Fruit fly (Drosophila melanogaster): ENCODE data around the gene beg.

Gene beg

DNA sequence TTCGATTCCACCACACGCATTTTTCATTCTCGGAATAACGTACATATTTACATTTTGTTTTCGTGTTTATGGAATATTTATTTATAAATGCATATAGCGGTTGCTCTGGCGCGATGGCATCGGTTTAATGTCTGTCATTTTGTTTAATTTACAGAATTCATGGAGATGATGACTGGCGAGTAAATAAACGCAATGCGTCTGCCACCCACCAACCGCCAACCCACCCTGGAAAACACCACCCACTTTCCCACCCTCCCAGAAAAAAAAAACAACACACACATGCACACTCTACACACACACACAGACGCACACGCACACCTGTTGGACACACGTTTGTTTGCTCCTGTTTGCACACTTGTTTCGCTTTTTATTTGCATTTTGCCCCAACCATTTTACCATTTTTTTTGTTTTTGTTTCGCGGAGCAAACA, 12.4 kb downstream of the beg start (continued):
- TF ChIP-seq CG4328 (GFP tag; optimal IDR thresholded peaks at IDR 0.05) (peak; percentile 45), chm (GFP tag; IDR thresholded peaks at IDR 0.05) (no peak), Blimp-1 (GFP tag; optimal IDR thresholded peaks at IDR 0.05) (peak; percentile 60), CG5953 (GFP tag; IDR thresholded peaks at IDR 0.05) (no peak), slou (GFP tag; optimal IDR thresholded peaks at IDR 0.05) (no peak), sug (tag; optimal IDR thresholded peaks at IDR 0.05) (peak; percentile 15), HmgD (GFP tag; optimal IDR thresholded peaks at IDR 0.05) (no peak), Vsx1 (GFP tag; optimal IDR thresholded peaks at IDR 0.05) (peak; percentile 39), CG34376 (GFP tag; optimal IDR thresholded peaks at IDR 0.05) (no peak), ab (GFP tag; optimal IDR thresholded peaks at IDR 0.05) (no peak), sim (GFP tag; IDR thresholded peaks at IDR 0.05) (no peak), CG10565 (GFP tag; optimal IDR thresholded peaks at IDR 0.05) (no peak), Gug (GFP tag; IDR thresholded peaks at IDR 0.05) (no peak), knrl (GFP tag; IDR thresholded peaks at IDR 0.05; ENCODE audit: partially characterized antibody) (0 out of 3 replicates have a peak, but pooled peaks have one; percentile 8), CG12942 (GFP tag; optimal IDR thresholded peaks at IDR 0.05) (no peak), ewg (GFP tag; optimal IDR thresholded peaks at IDR 0.05) (no peak), grn (GFP tag; optimal IDR thresholded peaks at IDR 0.05) (no peak), klu (GFP tag; IDR thresholded peaks at IDR 0.05) (no peak), MTF-1 (GFP tag; optimal IDR thresholded peaks at IDR 0.05; ENCODE audit: borderline replicate concordance) (no peak), CG6791 (GFP tag; IDR thresholded peaks at IDR 0.05; ENCODE audit: partially characterized antibody) (no peak), Hmr (GFP tag; optimal IDR thresholded peaks at IDR 0.05) (peak; percentile 42), CG7786 (GFP tag; optimal IDR thresholded peaks at IDR 0.05) (no peak), vnd (GFP tag; IDR thresholded peaks at IDR 0.05; ENCODE audit: partially characterized antibody) (no peak), Ssrp (tag; optimal IDR thresholded peaks at IDR 0.05) (no peak), org-1 (GFP tag; optimal IDR thresholded peaks at IDR 0.05) (peak; percentile 13), CG7357 (GFP tag; IDR thresholded peaks at IDR 0.05) (no peak), CG8765 (GFP tag; IDR thresholded peaks at IDR 0.05) (no peak), CG14014 (GFP tag; IDR thresholded peaks at IDR 0.05) (no peak), CG9817 (tag; optimal IDR thresholded peaks at IDR 0.05) (no peak), Sox100B (GFP tag; optimal IDR thresholded peaks at IDR 0.05) (peak; percentile 47), CG12769 (tag; optimal IDR thresholded peaks at IDR 0.05) (peak; percentile 65), Fer1 (GFP tag; optimal IDR thresholded peaks at IDR 0.05) (peak; percentile 47), oc (tag; optimal IDR thresholded peaks at IDR 0.05) (no peak), lbe (GFP tag; optimal IDR thresholded peaks at IDR 0.05) (no peak), CG32772 (GFP tag; IDR thresholded peaks at IDR 0.05) (no peak), Oaz (GFP tag; IDR thresholded peaks at IDR 0.05) (no peak), unc-4 (GFP tag; IDR thresholded peaks at IDR 0.05; ENCODE audit: partially characterized antibody) (no peak), Meics (GFP tag; optimal IDR thresholded peaks at IDR 0.05) (no peak), CG7372 (GFP tag; IDR thresholded peaks at IDR 0.05) (no peak), pita (GFP tag; optimal IDR thresholded peaks at IDR 0.05) (no peak), fd3F (GFP tag; optimal IDR thresholded peaks at IDR 0.05) (no peak), zen2 (GFP tag; IDR thresholded peaks at IDR 0.05; ENCODE audit: partially characterized antibody) (no peak), psq (GFP tag; optimal IDR thresholded peaks at IDR 0.05) (no peak), CG12391 (tag; optimal IDR thresholded peaks at IDR 0.05) (peak; percentile 12), CG12299 (tag; optimal IDR thresholded peaks at IDR 0.05) (peak; percentile 32), CG1602 (GFP tag; optimal IDR thresholded peaks at IDR 0.05) (no peak), fd64A (GFP tag; optimal IDR thresholded peaks at IDR 0.05) (peak; percentile 85), CG11504 (tag; optimal IDR thresholded peaks at IDR 0.05) (no peak), exex (tag; optimal IDR thresholded peaks at IDR 0.05) (no peak), Opbp (GFP tag; IDR thresholded peaks at IDR 0.05; ENCODE audit: partially characterized antibody) (no peak)

Measured in whole organism, embryonic.